Fruit fly (Drosophila melanogaster) whole organism, adult: ENCODE results near the gene CG14435.

Source experiments
- CG11617 ChIP-seq: fragments of 200-800 bp; sonication (Bioruptor generic); optimal IDR thresholded peaks from 2 replicates; lab custom pipeline; 2017; ENCODE audit warnings: mild to moderate bottlenecking, missing biosample characterization, missing genetic modification reagents, missing genetic modification characterization
- CG12768 ChIP-seq: fragments of 200-800 bp; sonication (Bioruptor generic); optimal IDR thresholded peaks from 2 replicates; lab custom pipeline; 2017; ENCODE audit warnings: missing biosample characterization, missing genetic modification characterization, mild to moderate bottlenecking, moderate library complexity, missing genetic modification reagents
- CG14711 ChIP-seq: fragments of 200-800 bp; sonication (Bioruptor generic); optimal IDR thresholded peaks from 2 replicates; lab custom pipeline; 2018; ENCODE audit warnings: missing biosample characterization, mild to moderate bottlenecking, missing genetic modification characterization, moderate library complexity
- CG1620 ChIP-seq: fragments of 200-800 bp; sonication (Bioruptor generic); optimal IDR thresholded peaks from 2 replicates; lab custom pipeline; 2016; ENCODE audit warnings: missing biosample characterization, missing genetic modification characterization
- CG33017 ChIP-seq: fragments of 200-800 bp; sonication (Bioruptor generic); optimal IDR thresholded peaks from 2 replicates; lab custom pipeline; 2018; ENCODE audit warnings: missing biosample characterization, mild to moderate bottlenecking, missing genetic modification characterization, moderate library complexity
- CG5204 ChIP-seq: fragments of 200-800 bp; sonication (Bioruptor generic); optimal IDR thresholded peaks from 2 replicates; lab custom pipeline; 2016; ENCODE audit warnings: missing biosample characterization, missing genetic modification characterization
- CG7045 ChIP-seq: fragments of 200-800 bp; sonication (Bioruptor generic); optimal IDR thresholded peaks from 2 replicates; lab custom pipeline; 2017; ENCODE audit warnings: missing biosample characterization, mild to moderate bottlenecking, missing genetic modification characterization
- CG7101 ChIP-seq: fragments of 200-800 bp; sonication (Bioruptor generic); optimal IDR thresholded peaks from 2 replicates; lab custom pipeline; 2018; ENCODE audit warnings: missing biosample characterization, mild to moderate bottlenecking, missing genetic modification characterization, moderate library complexity
- Clk ChIP-seq: fragments of 200-800 bp; sonication (Bioruptor generic); optimal IDR thresholded peaks from 2 replicates; lab custom pipeline; 2017; ENCODE audit warnings: missing biosample characterization, missing genetic modification characterization
- Crg-1 ChIP-seq: fragments of 200-800 bp; sonication (Bioruptor generic); optimal IDR thresholded peaks from 2 replicates; lab custom pipeline; 2016; ENCODE audit warnings: missing biosample characterization, missing genetic modification characterization
- Hr96 ChIP-seq: fragments of 200-800 bp; sonication (Bioruptor generic); optimal IDR thresholded peaks from 2 replicates; lab custom pipeline; 2016; ENCODE audit warnings: missing biosample characterization, missing genetic modification characterization
- Mnt ChIP-seq: fragments of 200-800 bp; sonication (Bioruptor generic); optimal IDR thresholded peaks from 2 replicates; lab custom pipeline; 2016; ENCODE audit warnings: missing biosample characterization, mild to moderate bottlenecking, missing genetic modification characterization
- bab1 ChIP-seq: fragments of 200-800 bp; sonication (Bioruptor generic); optimal IDR thresholded peaks from 3 replicates; lab custom pipeline; 2019; ENCODE audit warnings: missing biosample characterization, mild to moderate bottlenecking, missing genetic modification characterization, moderate library complexity
- cic ChIP-seq: fragments of 200-800 bp; sonication (Bioruptor generic); optimal IDR thresholded peaks from 2 replicates; lab custom pipeline; 2017; ENCODE audit warnings: missing biosample characterization, mild to moderate bottlenecking, missing genetic modification characterization, moderate library complexity
- cnc ChIP-seq, 2 experiments: fragments of >200 bp; optimal IDR thresholded peaks; 2 replicates each; lab custom pipeline; 2017
- kay ChIP-seq: fragments of 200-800 bp; sonication (Bioruptor generic); peaks from one replicate; lab custom pipeline; 2016; ENCODE audit warnings: missing biosample characterization, missing genetic modification characterization, borderline replicate concordance
- pad ChIP-seq: fragments of 200-800 bp; sonication (Bioruptor generic); optimal IDR thresholded peaks from 3 replicates; lab custom pipeline; 2017; ENCODE audit warnings: missing biosample characterization, missing genetic modification characterization, mild to moderate bottlenecking, moderate library complexity, missing genetic modification reagents
- tj ChIP-seq: fragments of 200-800 bp; sonication (Bioruptor generic); optimal IDR thresholded peaks from 3 replicates; lab custom pipeline; 2017; ENCODE audit warnings: missing biosample characterization, mild to moderate bottlenecking, missing genetic modification characterization, moderate library complexity
- toe ChIP-seq: fragments of 200-800 bp; sonication (Bioruptor generic); optimal IDR thresholded peaks from 2 replicates; lab custom pipeline; 2016; ENCODE audit warnings: missing biosample characterization, missing genetic modification characterization

CG14435 gene

dm6 chrX:6790944-6791343, 52.8 kb downstream of the CG14435 start:
- TF ChIP-seq Crg-1 (GFP tag; lab: Kevin White, UChicago) (no peak), Clk (no peak), CG14711 (tag; lab: Kevin White, UChicago) (no peak), cic (no peak), kay (no peak), CG11617 (GFP tag; lab: Kevin White, UChicago) (no peak), CG7045 (GFP tag; lab: Kevin White, UChicago) (no peak), CG33017 (tag; lab: Kevin White, UChicago) (no peak), bab1 (GFP tag; lab: Kevin White, UChicago) (no peak), toe (no peak), Mnt (GFP tag; lab: Kevin White, UChicago) (no peak), CG12768 (GFP tag; lab: Kevin White, UChicago) (no peak), pad (GFP tag; lab: Kevin White, UChicago) (no peak), tj (no peak), cnc (optimal IDR thresholded peaks at IDR 0.05; lab: Kevin White, UChicago) (no peak), CG7101 (tag; lab: Kevin White, UChicago) (no peak), CG5204 (GFP tag; lab: Kevin White, UChicago) (no peak), Hr96 (GFP tag; lab: Kevin White, UChicago) (no peak), CG1620 (GFP tag; lab: Kevin White, UChicago) (no peak)
